Worm (Caenorhabditis elegans) whole organism, L4/young adult: ENCODE measurements around the gene C04E6.12.

Experiments used
- dao-5 ChIP-seq: sonication (generic microtip); optimal IDR thresholded peaks from 2 replicates; lab custom pipeline; 2016; ENCODE audit warnings: missing genotype, missing genetic modification characterization, moderate library complexity, missing compliant biosample characterization
- him-1 ChIP-seq: sonication (generic microtip); optimal IDR thresholded peaks from 2 replicates; lab custom pipeline; 2016; ENCODE audit warnings: missing genotype, missing genetic modification reagents, missing genetic modification characterization, missing compliant biosample characterization

ce11 chrV:5955627-5956026, 35.8 kb upstream of the C04E6.12 start:
- no peak for TF ChIP-seq him-1 (tag; lab: Kevin White, UChicago)
- no peak for TF ChIP-seq dao-5 (tag; lab: Kevin White, UChicago)
